Worm (Caenorhabditis elegans): ENCODE measurements around the gene jud-4.
A peak's percentile ranks its signal among the peaks of the same experiment; 100 is the strongest.

jud-4 gene

ce11 chrX:15283740-15284139 is at the start of gene jud-4:
Gene jud-4, plus strand, starts transcription at chrX:15284115.
- no peak for TF ChIP-seq T22C8.4 (GFP tag; IDR thresholded peaks at IDR 0.05)
- TF ChIP-seq ztf-29 (GFP tag; IDR thresholded peaks at IDR 0.05) = no peak
- no peak for TF ChIP-seq flt-1 (GFP tag; IDR thresholded peaks at IDR 0.05)
- TF ChIP-seq med-1 (GFP tag; optimal IDR thresholded peaks at IDR 0.05; ENCODE audit: insufficient read depth) = no peak
- no peak for TF ChIP-seq cog-1 (tag; optimal IDR thresholded peaks at IDR 0.05)
- TF ChIP-seq ztf-23 (GFP tag; IDR thresholded peaks at IDR 0.05) = no peak
- no peak for TF ChIP-seq tab-1 (GFP tag; IDR thresholded peaks at IDR 0.05)
- no peak for TF ChIP-seq klf-2 (GFP tag; conservative IDR thresholded peaks at IDR 0.05)
- TF ChIP-seq ref-1 (GFP tag; conservative IDR thresholded peaks at IDR 0.05) = no peak

ce11 chrX:15236036-15236435 is 47.9 kb upstream of the jud-4 start:
- TF ChIP-seq flt-1 (GFP tag; IDR thresholded peaks at IDR 0.05) (peak; percentile 60; the same call in 1 of the 2 replicates), ztf-29 (GFP tag; IDR thresholded peaks at IDR 0.05) (no peak; the same call in 1 of the 2 replicates), tab-1 (GFP tag; IDR thresholded peaks at IDR 0.05) (no peak), T22C8.4 (GFP tag; IDR thresholded peaks at IDR 0.05) (no peak), klf-2 (GFP tag; conservative IDR thresholded peaks at IDR 0.05) (0 out of 2 replicates have a peak, but pooled peaks have one; percentile 16), cog-1 (tag; optimal IDR thresholded peaks at IDR 0.05) (no peak), ref-1 (GFP tag; conservative IDR thresholded peaks at IDR 0.05) (no peak), med-1 (GFP tag; optimal IDR thresholded peaks at IDR 0.05; ENCODE audit: insufficient read depth) (no peak)

ce11 chrX:15241169-15241568 is 42.7 kb upstream of the jud-4 start:
- TF ChIP-seq cog-1 (tag; optimal IDR thresholded peaks at IDR 0.05) (no peak), ztf-23 (GFP tag; IDR thresholded peaks at IDR 0.05) (no peak), T22C8.4 (GFP tag; IDR thresholded peaks at IDR 0.05) (no peak), med-1 (GFP tag; optimal IDR thresholded peaks at IDR 0.05; ENCODE audit: insufficient read depth) (no peak), ref-1 (GFP tag; conservative IDR thresholded peaks at IDR 0.05) (no peak), flt-1 (GFP tag; IDR thresholded peaks at IDR 0.05) (no peak), klf-2 (GFP tag; conservative IDR thresholded peaks at IDR 0.05) (no peak), ztf-29 (GFP tag; IDR thresholded peaks at IDR 0.05) (no peak)

ce11 chrX:15242726-15243125 is 41.2 kb upstream of the jud-4 start:
- TF ChIP-seq ref-1 (GFP tag; conservative IDR thresholded peaks at IDR 0.05) (no peak), T22C8.4 (GFP tag; IDR thresholded peaks at IDR 0.05) (0 out of 2 replicates have a peak, but pooled peaks have one; percentile 16)

- TF ChIP-seq med-1 (GFP tag; optimal IDR thresholded peaks at IDR 0.05; ENCODE audit: insufficient read depth) = no peak
Measured at ce11 chrX:15246182-15246581, 37.7 kb upstream of the jud-4 start, which contains the start of gene piki-1. Gene piki-1, minus strand, starts transcription at chrX:15246399.

ce11 chrX:15246595-15246994 is 37.3 kb upstream of the jud-4 start:
- TF ChIP-seq ref-1 (GFP tag; conservative IDR thresholded peaks at IDR 0.05) (no peak), T22C8.4 (GFP tag; IDR thresholded peaks at IDR 0.05) (no peak), flt-1 (GFP tag; IDR thresholded peaks at IDR 0.05) (peak; percentile 53; the same call in 1 of the 2 replicates), ztf-23 (GFP tag; IDR thresholded peaks at IDR 0.05) (no peak)

ce11 chrX:15259947-15260687 is 23.8 kb upstream of the jud-4 start, which contains the start of gene F46F2.3:
Gene F46F2.3, minus strand, starts transcription at chrX:15260287.
- no peak for TF ChIP-seq cog-1 (tag; optimal IDR thresholded peaks at IDR 0.05)

ce11 chrX:15262423-15262822 is 21.5 kb upstream of the jud-4 start, which contains the start of gene F46F2.5:
Gene F46F2.5, plus strand, starts transcription at chrX:15262723.
- no peak for TF ChIP-seq ztf-29 (GFP tag; IDR thresholded peaks at IDR 0.05)
- TF ChIP-seq T22C8.4 (GFP tag; IDR thresholded peaks at IDR 0.05) = no peak
- TF ChIP-seq ztf-23 (GFP tag; IDR thresholded peaks at IDR 0.05) = no peak
- no peak for TF ChIP-seq tab-1 (GFP tag; IDR thresholded peaks at IDR 0.05)
- no peak for TF ChIP-seq klf-2 (GFP tag; conservative IDR thresholded peaks at IDR 0.05)
- no peak for TF ChIP-seq ref-1 (GFP tag; conservative IDR thresholded peaks at IDR 0.05)
- no peak for TF ChIP-seq flt-1 (GFP tag; IDR thresholded peaks at IDR 0.05)
- no peak for TF ChIP-seq med-1 (GFP tag; optimal IDR thresholded peaks at IDR 0.05; ENCODE audit: insufficient read depth)
- no peak for TF ChIP-seq cog-1 (tag; optimal IDR thresholded peaks at IDR 0.05)

ce11 chrX:15262875-15263274 is 21.0 kb upstream of the jud-4 start:
- TF ChIP-seq ztf-23 (GFP tag; IDR thresholded peaks at IDR 0.05) (no peak), ref-1 (GFP tag; conservative IDR thresholded peaks at IDR 0.05) (no peak), T22C8.4 (GFP tag; IDR thresholded peaks at IDR 0.05) (no peak), klf-2 (GFP tag; conservative IDR thresholded peaks at IDR 0.05) (no peak), med-1 (GFP tag; optimal IDR thresholded peaks at IDR 0.05; ENCODE audit: insufficient read depth) (no peak), tab-1 (GFP tag; IDR thresholded peaks at IDR 0.05) (no peak), flt-1 (GFP tag; IDR thresholded peaks at IDR 0.05) (no peak), cog-1 (tag; optimal IDR thresholded peaks at IDR 0.05) (no peak), ztf-29 (GFP tag; IDR thresholded peaks at IDR 0.05) (no peak)

ce11 chrX:15264149-15264548 is 19.8 kb upstream of the jud-4 start:
- TF ChIP-seq tab-1 (GFP tag; IDR thresholded peaks at IDR 0.05) = no peak

ce11 chrX:15264593-15264992 is 19.3 kb upstream of the jud-4 start:
- TF ChIP-seq ztf-29 (GFP tag; IDR thresholded peaks at IDR 0.05) (no peak), tab-1 (GFP tag; IDR thresholded peaks at IDR 0.05) (no peak)
